Fruit fly (Drosophila melanogaster) whole organism, embryonic: ENCODE results near the gene Ccz1.

Experiments used
- CG1024 ChIP-seq: fragments of 200-800 bp; sonication (Bioruptor generic); IDR thresholded peaks from 2 replicates; pipeline ENCODE4 v1.3.6; 2022; ENCODE audit warnings: missing biosample characterization, missing genetic modification characterization
- CG11093 ChIP-seq: fragments of 200-800 bp; sonication (Bioruptor generic); IDR thresholded peaks from 3 replicates; pipeline ENCODE4 v1.3.6; 2022; ENCODE audit warnings: missing biosample characterization, missing genetic modification characterization
- CG13894 ChIP-seq: fragments of 200-800 bp; sonication (Bioruptor generic); optimal IDR thresholded peaks from 3 replicates; lab custom pipeline; 2018; ENCODE audit warnings: missing biosample characterization, mild to moderate bottlenecking, missing genetic modification characterization, moderate library complexity
- CG15696 ChIP-seq: fragments of 200-800 bp; sonication (Bioruptor generic); optimal IDR thresholded peaks from 2 replicates; lab custom pipeline; 2019; ENCODE audit warnings: missing biosample characterization, mild to moderate bottlenecking, missing genetic modification characterization, moderate library complexity
- CG17568 ChIP-seq: fragments of 200-800 bp; sonication (Bioruptor generic); optimal IDR thresholded peaks from 2 replicates; lab custom pipeline; 2018; ENCODE audit warnings: missing biosample characterization, mild to moderate bottlenecking, missing genetic modification characterization, moderate library complexity
- CG17612 ChIP-seq: fragments of 200-800 bp; sonication (Bioruptor generic); IDR thresholded peaks from 2 replicates; pipeline ENCODE4 v1.3.6; 2022; ENCODE audit warnings: missing biosample characterization, missing genetic modification characterization
- CG18599 ChIP-seq: fragments of 200-800 bp; sonication (Bioruptor generic); optimal IDR thresholded peaks from 3 replicates; lab custom pipeline; 2017; ENCODE audit warnings: missing biosample characterization, missing genetic modification characterization, mild to moderate bottlenecking, moderate library complexity, missing genetic modification reagents
- CG2116 ChIP-seq: fragments of 200-800 bp; sonication (Bioruptor generic); optimal IDR thresholded peaks from 3 replicates; lab custom pipeline; 2018; ENCODE audit warnings: missing biosample characterization, mild to moderate bottlenecking, missing genetic modification characterization
- CG30431 ChIP-seq: fragments of 200-800 bp; sonication (Bioruptor generic); optimal IDR thresholded peaks from 2 replicates; lab custom pipeline; 2017; ENCODE audit warnings: missing biosample characterization, missing genetic modification characterization
- CG33557 ChIP-seq: fragments of 200-800 bp; sonication (Bioruptor generic); optimal IDR thresholded peaks from 2 replicates; lab custom pipeline; 2019; ENCODE audit warnings: missing biosample characterization, mild to moderate bottlenecking, missing genetic modification characterization, moderate library complexity
- CG3407 ChIP-seq: fragments of 200-800 bp; sonication (Bioruptor generic); optimal IDR thresholded peaks from 2 replicates; lab custom pipeline; 2018; ENCODE audit warnings: missing biosample characterization, mild to moderate bottlenecking, missing genetic modification characterization
- CG34224 ChIP-seq: fragments of 200-800 bp; sonication (Bioruptor generic); IDR thresholded peaks from 3 replicates; pipeline ENCODE4 v1.3.6; 2022; ENCODE audit warnings: missing biosample characterization, missing genetic modification characterization; ENCODE audit not compliant: partially characterized antibody
- CG34422 ChIP-seq: fragments of 200-800 bp; sonication (Bioruptor generic); IDR thresholded peaks from 3 replicates; pipeline ENCODE4 v1.3.6; 2022; ENCODE audit warnings: missing biosample characterization, missing genetic modification characterization
- CG9437 ChIP-seq: fragments of 200-800 bp; sonication (Bioruptor generic); optimal IDR thresholded peaks from 2 replicates; lab custom pipeline; 2018; ENCODE audit warnings: missing biosample characterization, mild to moderate bottlenecking, missing genetic modification characterization
- CrebB ChIP-seq: fragments of 200-800 bp; sonication (Bioruptor generic); optimal IDR thresholded peaks from 3 replicates; lab custom pipeline; 2018; ENCODE audit warnings: missing biosample characterization, mild to moderate bottlenecking, missing genetic modification characterization
- Dfd ChIP-seq, 2 experiments: fragments of >200 bp; optimal IDR thresholded peaks; 2 replicates each; lab custom pipeline; 2017; ENCODE audit warnings: missing biosample characterization in 2 of 2, missing genetic modification characterization in 2 of 2
- Ets97D ChIP-seq: fragments of 200-800 bp; sonication (Bioruptor generic); optimal IDR thresholded peaks from 3 replicates; lab custom pipeline; 2016; ENCODE audit warnings: missing biosample characterization, missing genetic modification characterization
- HLHmδ ChIP-seq: fragments of 200-800 bp; sonication (Bioruptor generic); optimal IDR thresholded peaks from 2 replicates; lab custom pipeline; 2018; ENCODE audit warnings: missing biosample characterization, mild to moderate bottlenecking, missing genetic modification characterization, moderate library complexity
- Hmx ChIP-seq: fragments of 200-800 bp; sonication (Bioruptor generic); optimal IDR thresholded peaks from 2 replicates; lab custom pipeline; 2016; ENCODE audit warnings: missing biosample characterization, missing genetic modification characterization
- Hr51 ChIP-seq, 2 experiments: fragments of 200-800 bp; sonication (Bioruptor generic); optimal IDR thresholded peaks; 2 replicates in 1 of 2; 3 replicates in 1 of 2; lab custom pipeline; 2016 to 2018; ENCODE audit warnings: missing biosample characterization in 2 of 2, missing genetic modification characterization in 2 of 2, mild to moderate bottlenecking in 1 of 2, moderate library complexity in 1 of 2
- Hr78 ChIP-seq, 2 experiments: fragments of 200-800 bp in 1 of 2; fragments of >200 bp in 1 of 2; sonication (Bioruptor generic) in 1 of 2; optimal IDR thresholded peaks; 2 replicates each; lab custom pipeline; 2017 to 2019; ENCODE audit warnings: missing biosample characterization in 2 of 2, missing genetic modification characterization in 2 of 2, mild to moderate bottlenecking in 1 of 2, moderate library complexity in 1 of 2
- NK7.1 ChIP-seq: fragments of 200-800 bp; sonication (Bioruptor generic); optimal IDR thresholded peaks from 3 replicates; lab custom pipeline; 2016; ENCODE audit warnings: missing biosample characterization, missing genetic modification characterization
- Nf-YC ChIP-seq: fragments of 200-800 bp; optimal IDR thresholded peaks from 3 replicates; lab custom pipeline; 2019; ENCODE audit warnings: missing biosample characterization, mild to moderate bottlenecking, missing genetic modification characterization, moderate library complexity
- Ptx1 ChIP-seq: fragments of 200-800 bp; sonication (Bioruptor generic); IDR thresholded peaks from 2 replicates; pipeline ENCODE4 v1.3.6; 2022; ENCODE audit warnings: missing biosample characterization, missing genetic modification characterization
- Ravus ChIP-seq: fragments of 200-800 bp; sonication (Bioruptor generic); IDR thresholded peaks from 2 replicates; pipeline ENCODE4 v1.3.6; 2022; ENCODE audit warnings: missing biosample characterization, missing genetic modification characterization
- Spps ChIP-seq: fragments of 200-800 bp; sonication (Bioruptor generic); optimal IDR thresholded peaks from 2 replicates; lab custom pipeline; 2018; ENCODE audit warnings: missing biosample characterization, mild to moderate bottlenecking, missing genetic modification characterization
- al ChIP-seq: fragments of 200-800 bp; sonication (Bioruptor generic); IDR thresholded peaks from 2 replicates; pipeline ENCODE4 v1.3.6; 2022; ENCODE audit warnings: missing biosample characterization, missing genetic modification characterization
- ash1 ChIP-seq: fragments of 200-800 bp; sonication (Bioruptor generic); optimal IDR thresholded peaks from 2 replicates; lab custom pipeline; 2018; ENCODE audit warnings: missing biosample characterization, mild to moderate bottlenecking, missing genetic modification characterization
- ato ChIP-seq: fragments of 200-800 bp; sonication (Bioruptor generic); IDR thresholded peaks from 2 replicates; pipeline ENCODE4 v1.3.6; 2022; ENCODE audit warnings: missing biosample characterization, missing genetic modification characterization; ENCODE audit not compliant: partially characterized antibody
- bowl ChIP-seq: fragments of 200-800 bp; sonication (Bioruptor generic); IDR thresholded peaks from 2 replicates; pipeline ENCODE4 v1.3.6; 2022; ENCODE audit warnings: missing biosample characterization, missing genetic modification characterization
- cg ChIP-seq: fragments of 200-800 bp; sonication (Bioruptor generic); optimal IDR thresholded peaks from 3 replicates; lab custom pipeline; 2019; ENCODE audit warnings: missing biosample characterization, mild to moderate bottlenecking, missing genetic modification characterization, moderate library complexity
- crp ChIP-seq, 2 experiments: fragments of 200-800 bp; sonication (Bioruptor generic); optimal IDR thresholded peaks; 2 replicates in 1 of 2; 3 replicates in 1 of 2; lab custom pipeline; 2017; ENCODE audit warnings: missing biosample characterization in 2 of 2, missing genetic modification characterization in 2 of 2, mild to moderate bottlenecking in 1 of 2, moderate library complexity in 1 of 2
- danr ChIP-seq: fragments of 200-800 bp; sonication (Bioruptor generic); IDR thresholded peaks from 2 replicates; pipeline ENCODE4 v1.3.6; 2022; ENCODE audit warnings: missing biosample characterization, missing genetic modification characterization
- dimm ChIP-seq: fragments of 200-800 bp; sonication (Bioruptor generic); IDR thresholded peaks from 2 replicates; pipeline ENCODE4 v1.3.6; 2022; ENCODE audit warnings: missing biosample characterization, missing genetic modification characterization
- dm ChIP-seq: fragments of 200-800 bp; sonication (Bioruptor generic); optimal IDR thresholded peaks from 3 replicates; lab custom pipeline; 2016; ENCODE audit warnings: missing biosample characterization, missing genetic modification characterization
- fd102C ChIP-seq: fragments of 200-800 bp; sonication (Bioruptor generic); optimal IDR thresholded peaks from 2 replicates; lab custom pipeline; 2018; ENCODE audit warnings: missing biosample characterization, mild to moderate bottlenecking, missing genetic modification characterization, moderate library complexity
- fd64A ChIP-seq: fragments of 200-800 bp; sonication (Bioruptor generic); optimal IDR thresholded peaks from 3 replicates; lab custom pipeline; 2018; ENCODE audit warnings: missing biosample characterization, mild to moderate bottlenecking, missing genetic modification characterization
- fu2 ChIP-seq: fragments of 200-800 bp; sonication (Bioruptor generic); optimal IDR thresholded peaks from 2 replicates; lab custom pipeline; 2016; ENCODE audit warnings: missing biosample characterization, missing genetic modification characterization
- gfzf ChIP-seq: fragments of 200-800 bp; sonication (Bioruptor generic); optimal IDR thresholded peaks from 2 replicates; lab custom pipeline; 2016; ENCODE audit warnings: missing biosample characterization, mild to moderate bottlenecking, missing genetic modification characterization, moderate library complexity
- gt ChIP-seq: fragments of 200-800 bp; sonication (Bioruptor generic); IDR thresholded peaks from 2 replicates; pipeline ENCODE4 v1.3.6; 2022; ENCODE audit warnings: missing biosample characterization, missing genetic modification characterization
- her ChIP-seq: fragments of 200-800 bp; sonication (Bioruptor generic); optimal IDR thresholded peaks from 2 replicates; lab custom pipeline; 2016; ENCODE audit warnings: missing biosample characterization, missing genetic modification characterization
- kay ChIP-seq: fragments of 200-800 bp; sonication (Bioruptor generic); optimal IDR thresholded peaks from 2 replicates; lab custom pipeline; 2016; ENCODE audit warnings: missing biosample characterization, missing genetic modification characterization
- mld ChIP-seq: fragments of 200-800 bp; sonication (Bioruptor generic); IDR thresholded peaks from 3 replicates; pipeline ENCODE4 v1.3.6; 2022; ENCODE audit warnings: missing biosample characterization, missing genetic modification characterization; ENCODE audit not compliant: partially characterized antibody
- nerfin-1 ChIP-seq: fragments of 200-800 bp; sonication (Bioruptor generic); optimal IDR thresholded peaks from 3 replicates; lab custom pipeline; 2019; ENCODE audit warnings: missing biosample characterization, mild to moderate bottlenecking, missing genetic modification characterization, moderate library complexity
- nerfin-2 ChIP-seq: fragments of 200-800 bp; sonication (Bioruptor generic); IDR thresholded peaks from 2 replicates; pipeline ENCODE4 v1.3.6; 2022; ENCODE audit warnings: missing biosample characterization, missing genetic modification characterization; ENCODE audit not compliant: partially characterized antibody
- row ChIP-seq: fragments of 200-800 bp; sonication (Bioruptor generic); IDR thresholded peaks from 3 replicates; pipeline ENCODE4 v1.3.6; 2022; ENCODE audit warnings: missing biosample characterization, missing genetic modification characterization
- slp2 ChIP-seq: fragments of 200-800 bp; sonication (Bioruptor generic); optimal IDR thresholded peaks from 2 replicates; lab custom pipeline; 2016; ENCODE audit warnings: missing biosample characterization, missing genetic modification characterization
- sr ChIP-seq: fragments of 200-800 bp; sonication (Bioruptor generic); IDR thresholded peaks from 3 replicates; pipeline ENCODE4 v1.3.6; 2022; ENCODE audit warnings: missing biosample characterization, missing genetic modification characterization
- vvl ChIP-seq: fragments of 200-800 bp; sonication (Bioruptor generic); IDR thresholded peaks from 2 replicates; pipeline ENCODE4 v1.3.6; 2022; ENCODE audit warnings: missing biosample characterization, missing genetic modification characterization
- yki ChIP-seq: fragments of >200 bp; optimal IDR thresholded peaks from 3 replicates; lab custom pipeline; 2018
- zfh2 ChIP-seq: fragments of 200-800 bp; sonication (Bioruptor generic); optimal IDR thresholded peaks from 2 replicates; lab custom pipeline; 2016; ENCODE audit warnings: missing biosample characterization, missing genetic modification characterization

Gene Ccz1

dm6 chr3L:3898978-3899377, at the start of gene Ccz1 (continued):
- TF ChIP-seq CrebB (peak; percentile 37), Spps (peak; percentile 24), HLHmδ (no peak), Ptx1 (no peak), ato (GFP tag; lab: Robert Waterston, UW) (no peak), CG30431 (GFP tag; lab: Kevin White, UChicago) (peak; percentile 35), CG34422 (GFP tag; lab: Robert Waterston, UW) (no peak), dimm (GFP tag; lab: Robert Waterston, UW) (no peak), CG1024 (GFP tag; lab: Robert Waterston, UW) (no peak), CG3407 (GFP tag; lab: Kevin White, UChicago) (peak; percentile 74), mld (GFP tag; lab: Robert Waterston, UW) (no peak), row (GFP tag; lab: Robert Waterston, UW) (no peak), NK7.1 (GFP tag; lab: Kevin White, UChicago) (peak; percentile 44), her (GFP tag; lab: Kevin White, UChicago) (peak; percentile 66), fd102C (GFP tag; lab: Kevin White, UChicago) (peak; percentile 42), CG11093 (GFP tag; lab: Robert Waterston, UW) (peak; percentile 33; the same call in 1 of the 3 replicates), gt (GFP tag; lab: Robert Waterston, UW) (no peak), crp (GFP tag; optimal IDR thresholded peaks at IDR 0.05; lab: Kevin White, UChicago) (peak in 1 of 2 experiments; percentile 32), CG33557 (peak; percentile 63), bowl (GFP tag; lab: Robert Waterston, UW) (no peak), CG34224 (GFP tag; lab: Robert Waterston, UW) (no peak), nerfin-2 (no peak), Ets97D (GFP tag; lab: Kevin White, UChicago) (peak; percentile 64), slp2 (GFP tag; lab: Kevin White, UChicago) (peak; percentile 51), CG9437 (GFP tag; lab: Kevin White, UChicago) (peak; percentile 11), Ravus (GFP tag; lab: Robert Waterston, UW) (no peak), kay (GFP tag; lab: Kevin White, UChicago) (peak; percentile 76), CG15696 (tag; lab: Kevin White, UChicago) (peak; percentile 87), Nf-YC (tag; lab: Kevin White, UChicago) (peak; percentile 13), sr (no peak), cg (GFP tag; lab: Kevin White, UChicago) (no peak), Hmx (GFP tag; lab: Kevin White, UChicago) (no peak), vvl (GFP tag; lab: Robert Waterston, UW) (no peak), CG13894 (no peak), gfzf (peak; percentile 87), CG2116 (GFP tag; lab: Kevin White, UChicago) (peak; percentile 95), CG18599 (GFP tag; lab: Kevin White, UChicago) (peak; percentile 24), fd64A (GFP tag; lab: Kevin White, UChicago) (peak; percentile 38), CG17612 (GFP tag; lab: Robert Waterston, UW) (no peak), Hr51 (GFP tag; optimal IDR thresholded peaks at IDR 0.05; lab: Kevin White, UChicago) (peak in 1 of 2 experiments; percentile 58), al (no peak), danr (no peak), dm (GFP tag; lab: Kevin White, UChicago) (peak; percentile 43), zfh2 (GFP tag; lab: Kevin White, UChicago) (peak; percentile 57), CG17568 (GFP tag; lab: Kevin White, UChicago) (peak; percentile 63), Hr78 (GFP tag; optimal IDR thresholded peaks at IDR 0.05; lab: Kevin White, UChicago) (no peak), Dfd (GFP tag; optimal IDR thresholded peaks at IDR 0.05; lab: Kevin White, UChicago) (no peak), ash1 (no peak), nerfin-1 (tag; lab: Kevin White, UChicago) (peak; percentile 47), fu2 (peak; percentile 54), yki (lab: Kevin White, UChicago) (no peak)
